Worm (Caenorhabditis elegans): ENCODE data around the gene F29G6.1.

Gene F29G6.1

DNA sequence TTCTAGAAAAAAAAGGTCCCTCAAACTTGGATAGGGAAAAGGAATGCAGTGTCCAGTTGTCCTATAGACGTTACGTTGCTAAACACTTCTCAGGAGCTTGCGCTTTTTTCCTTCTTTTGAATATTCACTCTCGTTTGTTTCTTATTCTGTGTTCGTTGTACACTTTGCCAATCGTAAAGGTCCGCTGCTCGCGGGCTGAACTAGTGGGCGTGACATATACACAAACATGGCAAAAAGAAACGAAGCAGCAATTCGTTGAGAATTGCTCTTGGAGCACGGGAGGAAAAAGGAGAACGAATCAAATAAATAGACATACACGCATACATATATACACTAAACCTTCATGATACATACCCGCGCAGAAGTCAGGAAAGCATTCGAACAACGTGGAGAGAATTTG lies 33.3 kb upstream of the F29G6.1 start (continued):
- no peak for TF ChIP-seq mxl-3 (GFP tag; optimal IDR thresholded peaks at IDR 0.05)
- TF ChIP-seq ceh-28 (tag; optimal IDR thresholded peaks at IDR 0.05) = no peak
- TF ChIP-seq Y105C5A.15 (GFP tag; IDR thresholded peaks at IDR 0.05) = no peak
- TF ChIP-seq mep-1 (tag; optimal IDR thresholded peaks at IDR 0.05) = peak; percentile 53
- no peak for TF ChIP-seq skn-1 (tag; optimal IDR thresholded peaks at IDR 0.05)
- TF ChIP-seq ZK546.5 (tag; optimal IDR thresholded peaks at IDR 0.05) = no peak
- TF ChIP-seq T20F7.1 (GFP tag; optimal IDR thresholded peaks at IDR 0.05) = no peak
- TF ChIP-seq lin-38 (GFP tag; IDR thresholded peaks at IDR 0.05) = no peak
- TF ChIP-seq unc-62 (GFP tag; optimal IDR thresholded peaks at IDR 0.05 in 1 of 2) = no peak
- TF ChIP-seq unc-62 (tag; optimal IDR thresholded peaks at IDR 0.05) = no peak
- TF ChIP-seq hmg-1.1 (GFP tag; IDR thresholded peaks at IDR 0.05) = 0 out of 2 replicates have a peak, but pooled peaks have one; percentile 28
- no peak for TF ChIP-seq zip-11 (GFP tag; IDR thresholded peaks at IDR 0.05)
- no peak for TF ChIP-seq php-3 (GFP tag; IDR thresholded peaks at IDR 0.05)
- no peak for TF ChIP-seq dmd-6 (GFP tag; IDR thresholded peaks at IDR 0.05)
- no peak for TF ChIP-seq F44E2.7 (GFP tag; IDR thresholded peaks at IDR 0.05)
- TF ChIP-seq hif-1 (tag; optimal IDR thresholded peaks at IDR 0.05) = no peak
- TF ChIP-seq egl-27 (tag; optimal IDR thresholded peaks at IDR 0.05) = no peak
- TF ChIP-seq Y5F2A.4 (GFP tag; optimal IDR thresholded peaks at IDR 0.05) = no peak
- no peak for TF ChIP-seq nhr-11 (tag; optimal IDR thresholded peaks at IDR 0.05)
- TF ChIP-seq snpc-4 (tag; optimal IDR thresholded peaks at IDR 0.05) = no peak
- no peak for TF ChIP-seq fos-1 (tag; optimal IDR thresholded peaks at IDR 0.05)
- no peak for TF ChIP-seq nhr-25 (tag; optimal IDR thresholded peaks at IDR 0.05; ENCODE audit: borderline replicate concordance, insufficient read depth)
- no peak for TF ChIP-seq vab-7 (GFP tag; IDR thresholded peaks at IDR 0.05)
- TF ChIP-seq nhr-111 (GFP tag; optimal IDR thresholded peaks at IDR 0.05) = no peak
- TF ChIP-seq mxl-2 (GFP tag; conservative IDR thresholded peaks at IDR 0.05) = no peak
- TF ChIP-seq dpl-1 (GFP tag; optimal IDR thresholded peaks at IDR 0.05) = no peak
- TF ChIP-seq mdl-1 (tag; optimal IDR thresholded peaks at IDR 0.05) = peak in 1 of 2 experiments; percentile 2

DNA sequence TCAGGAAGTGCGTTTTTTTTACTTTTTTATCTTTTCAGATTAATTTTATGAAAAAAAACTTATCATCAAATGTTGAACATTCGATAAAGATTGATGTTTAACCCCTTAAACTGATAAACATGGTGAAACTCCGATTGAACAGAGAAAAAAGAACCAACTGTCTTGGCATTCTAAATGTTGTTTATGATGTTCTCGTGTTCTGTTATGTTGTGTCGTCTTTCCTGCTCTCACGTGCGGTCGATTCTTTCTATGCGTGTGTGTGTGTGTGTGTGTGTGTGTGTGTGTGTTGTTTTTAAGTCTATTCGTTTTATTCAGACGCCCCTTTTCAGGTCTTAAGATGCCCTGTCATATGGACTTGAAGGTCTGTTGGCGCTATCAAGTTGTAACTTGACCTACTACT lies 32.5 kb upstream of the F29G6.1 start:
- TF ChIP-seq vab-7 (GFP tag; IDR thresholded peaks at IDR 0.05) (no peak), sdz-12 (GFP tag; optimal IDR thresholded peaks at IDR 0.05) (no peak), pqm-1 (tag; optimal IDR thresholded peaks at IDR 0.05) (peak; percentile 28), ceh-20 (GFP tag; IDR thresholded peaks at IDR 0.05) (no peak), hmg-1.1 (GFP tag; IDR thresholded peaks at IDR 0.05) (0 out of 2 replicates have a peak, but pooled peaks have one; percentile 18), nhr-41 (GFP tag; IDR thresholded peaks at IDR 0.05) (no peak), php-3 (GFP tag; IDR thresholded peaks at IDR 0.05) (0 out of 2 replicates have a peak, but pooled peaks have one; percentile 23), hif-1 (tag; optimal IDR thresholded peaks at IDR 0.05) (peak in 1 of 2 experiments; percentile 13), snpc-1.2 (GFP tag; IDR thresholded peaks at IDR 0.05) (no peak), mep-1 (tag; optimal IDR thresholded peaks at IDR 0.05) (peak; percentile 56), ceh-62 (tag; optimal IDR thresholded peaks at IDR 0.05) (no peak), nhr-42 (GFP tag; IDR thresholded peaks at IDR 0.05) (no peak), Y5F2A.4 (GFP tag; optimal IDR thresholded peaks at IDR 0.05) (no peak), daf-8 (GFP tag; IDR thresholded peaks at IDR 0.05) (no peak), ama-1 (optimal IDR thresholded peaks at IDR 0.05) (peak; percentile 21), egl-27 (tag; optimal IDR thresholded peaks at IDR 0.05) (no peak), ZK337.2 (GFP tag; IDR thresholded peaks at IDR 0.05) (no peak), tra-1 (GFP tag; IDR thresholded peaks at IDR 0.05) (no peak), zip-2 (tag; optimal IDR thresholded peaks at IDR 0.05) (no peak), Y75B8A.6 (GFP tag; IDR thresholded peaks at IDR 0.05) (no peak), lim-7 (GFP tag; IDR thresholded peaks at IDR 0.05) (no peak), gei-8 (GFP tag; optimal IDR thresholded peaks at IDR 0.05) (no peak), fos-1 (tag; optimal IDR thresholded peaks at IDR 0.05) (no peak), lin-13 (GFP tag; optimal IDR thresholded peaks at IDR 0.05) (no peak), nhr-48 (tag; optimal IDR thresholded peaks at IDR 0.05) (no peak), hlh-11 (tag; optimal IDR thresholded peaks at IDR 0.05) (peak; percentile 77), snpc-4 (tag; optimal IDR thresholded peaks at IDR 0.05) (no peak), lin-38 (GFP tag; IDR thresholded peaks at IDR 0.05) (no peak), lsy-2 (tag; optimal IDR thresholded peaks at IDR 0.05) (peak in 1 of 2 experiments; percentile 31), dmd-6 (GFP tag; IDR thresholded peaks at IDR 0.05) (peak; percentile 56), lin-29 (GFP tag; IDR thresholded peaks at IDR 0.05) (no peak), ctbp-1 (GFP tag; IDR thresholded peaks at IDR 0.05) (0 out of 2 replicates have a peak, but pooled peaks have one; percentile 16), unc-62 (GFP tag; optimal IDR thresholded peaks at IDR 0.05 in 1 of 2) (peak in 1 of 2 experiments; percentile 84), unc-62 (tag; optimal IDR thresholded peaks at IDR 0.05) (no peak), dve-1 (tag; optimal IDR thresholded peaks at IDR 0.05; ENCODE audit: insufficient read depth) (peak; percentile 82)

Measured in whole organism, L4 larva.